Worm (Caenorhabditis elegans) whole organism, L4 larva: ENCODE results near the gene F09C6.13.

Source experiments
- nhr-11 ChIP-seq: fragments of 150-350 bp; optimal IDR thresholded peaks from 2 replicates; lab custom pipeline; 2014; ENCODE audit warnings: missing biosample characterization, missing genetic modification characterization
- rbr-2 ChIP-seq: sonication (generic microtip); optimal IDR thresholded peaks from 2 replicates; lab custom pipeline; 2016; ENCODE audit warnings: missing genotype, missing genetic modification characterization, missing compliant biosample characterization
- zag-1 ChIP-seq: fragments of 150-350 bp; optimal IDR thresholded peaks from 2 replicates; lab custom pipeline; 2014; ENCODE audit warnings: missing biosample characterization, missing genetic modification characterization

DNA sequence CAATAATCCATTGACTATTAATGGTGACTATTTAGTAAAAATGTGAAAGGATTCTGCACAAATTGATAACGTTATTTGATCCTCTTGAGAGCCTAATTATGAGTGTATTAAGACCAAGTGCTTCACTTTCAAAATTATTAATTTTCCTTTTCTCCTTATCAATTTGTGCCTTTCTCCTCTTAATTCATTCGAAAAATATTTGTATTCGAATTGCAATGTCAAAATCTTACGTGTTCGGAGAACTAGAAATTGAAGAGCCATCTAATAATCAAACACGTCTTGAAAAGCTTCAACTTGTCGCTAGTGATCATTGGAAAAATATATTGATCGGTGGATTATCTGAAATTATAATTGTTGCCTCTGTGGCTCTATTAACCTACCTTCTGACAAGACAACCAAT is 36.3 kb upstream of the F09C6.13 start, which contains the start of the genes clec-36 and clec-26:
- TF ChIP-seq rbr-2 (no peak), zag-1 (tag; lab: Kevin White, UChicago) (no peak), nhr-11 (tag; lab: Kevin White, UChicago) (no peak)
